Fruit fly (Drosophila melanogaster) whole organism, prepupa: ENCODE data around the gene y.

ENCODE experiments used
- CG10631 ChIP-seq: fragments of 200-800 bp; sonication (Bioruptor generic); optimal IDR thresholded peaks from 2 replicates; lab custom pipeline; 2016; ENCODE audit warnings: missing biosample characterization, missing genetic modification characterization
- CG10669 ChIP-seq: fragments of 200-800 bp; sonication (Bioruptor generic); optimal IDR thresholded peaks from 3 replicates; lab custom pipeline; 2018; ENCODE audit warnings: missing biosample characterization, mild to moderate bottlenecking, missing genetic modification characterization, moderate library complexity
- CG11294 ChIP-seq: fragments of 200-800 bp; sonication (Bioruptor generic); IDR thresholded peaks from 2 replicates; pipeline ENCODE4 v1.3.6; 2022; ENCODE audit warnings: missing biosample characterization, missing genetic modification characterization
- CG11762 ChIP-seq: fragments of 200-800 bp; sonication (Bioruptor generic); optimal IDR thresholded peaks from 3 replicates; lab custom pipeline; 2016; ENCODE audit warnings: missing biosample characterization, missing genetic modification characterization; ENCODE audit not compliant: insufficient read depth
- CG11902 ChIP-seq: fragments of 200-800 bp; sonication (Bioruptor generic); optimal IDR thresholded peaks from 3 replicates; lab custom pipeline; 2016; ENCODE audit warnings: missing biosample characterization, missing genetic modification characterization
- CG15336 ChIP-seq: fragments of 200-800 bp; sonication (Bioruptor generic); IDR thresholded peaks from 2 replicates; pipeline ENCODE4 v1.3.6; 2022; ENCODE audit warnings: missing biosample characterization, missing genetic modification characterization
- CG1621 ChIP-seq: fragments of 200-800 bp; sonication (Bioruptor generic); optimal IDR thresholded peaks from 3 replicates; lab custom pipeline; 2018; ENCODE audit warnings: missing biosample characterization, mild to moderate bottlenecking, missing genetic modification characterization
- CG16779 ChIP-seq: fragments of 200-800 bp; sonication (Bioruptor generic); optimal IDR thresholded peaks from 3 replicates; lab custom pipeline; 2017; ENCODE audit warnings: missing biosample characterization, mild to moderate bottlenecking, missing genetic modification characterization
- CG31627 ChIP-seq: fragments of 200-800 bp; sonication (Bioruptor generic); optimal IDR thresholded peaks from 3 replicates; lab custom pipeline; 2016; ENCODE audit warnings: missing biosample characterization, missing genetic modification characterization
- CG32006 ChIP-seq: fragments of 200-800 bp; sonication (Bioruptor generic); optimal IDR thresholded peaks from 3 replicates; lab custom pipeline; 2017; ENCODE audit warnings: missing biosample characterization, mild to moderate bottlenecking, missing genetic modification characterization
- CG3919 ChIP-seq: fragments of 200-800 bp; sonication (Bioruptor generic); optimal IDR thresholded peaks from 3 replicates; lab custom pipeline; 2016; ENCODE audit warnings: missing biosample characterization, missing genetic modification characterization
- CG4318 ChIP-seq: fragments of 200-800 bp; sonication (Bioruptor generic); optimal IDR thresholded peaks from 3 replicates; lab custom pipeline; 2017; ENCODE audit warnings: missing biosample characterization, mild to moderate bottlenecking, missing genetic modification characterization
- CG6163 ChIP-seq: fragments of 200-800 bp; sonication (Bioruptor generic); IDR thresholded peaks from 3 replicates; pipeline ENCODE4 v1.3.6; 2022; ENCODE audit warnings: missing biosample characterization, missing genetic modification characterization
- CG6276 ChIP-seq: fragments of 200-800 bp; sonication (Bioruptor generic); optimal IDR thresholded peaks from 2 replicates; lab custom pipeline; 2017; ENCODE audit warnings: missing biosample characterization, mild to moderate bottlenecking, missing genetic modification characterization
- CG6792 ChIP-seq: fragments of 200-800 bp; sonication (Bioruptor generic); optimal IDR thresholded peaks from 3 replicates; lab custom pipeline; 2016; ENCODE audit warnings: missing biosample characterization, missing genetic modification characterization
- CG6808 ChIP-seq: fragments of 200-800 bp; sonication (Bioruptor generic); optimal IDR thresholded peaks from 3 replicates; lab custom pipeline; 2017; ENCODE audit warnings: missing biosample characterization, missing genetic modification characterization, mild to moderate bottlenecking, moderate library complexity, missing genetic modification reagents
- CG6854 ChIP-seq: fragments of 200-800 bp; sonication (Bioruptor generic); optimal IDR thresholded peaks from 2 replicates; lab custom pipeline; 2017; ENCODE audit warnings: missing biosample characterization, mild to moderate bottlenecking, missing genetic modification characterization
- CG7368 ChIP-seq: fragments of 200-800 bp; sonication (Bioruptor generic); optimal IDR thresholded peaks from 3 replicates; lab custom pipeline; 2016; ENCODE audit warnings: missing biosample characterization, missing genetic modification characterization
- CG8119 ChIP-seq: fragments of 200-800 bp; sonication (Bioruptor generic); IDR thresholded peaks from 3 replicates; pipeline ENCODE4 v1.3.6; 2022; ENCODE audit warnings: missing biosample characterization, missing genetic modification characterization
- CG8319 ChIP-seq: fragments of 200-800 bp; sonication (Bioruptor generic); optimal IDR thresholded peaks from 3 replicates; lab custom pipeline; 2016; ENCODE audit warnings: missing biosample characterization, missing genetic modification characterization
- CG8632 ChIP-seq: fragments of 200-800 bp; sonication (Bioruptor generic); optimal IDR thresholded peaks from 3 replicates; lab custom pipeline; 2016; ENCODE audit warnings: missing biosample characterization, missing genetic modification characterization
- CG9139 ChIP-seq: fragments of 200-800 bp; sonication (Bioruptor generic); optimal IDR thresholded peaks from 3 replicates; lab custom pipeline; 2017; ENCODE audit warnings: missing biosample characterization, mild to moderate bottlenecking, missing genetic modification characterization
- Eip75B ChIP-seq: fragments of 200-800 bp; sonication (Bioruptor generic); optimal IDR thresholded peaks from 3 replicates; lab custom pipeline; 2016; ENCODE audit warnings: missing biosample characterization, missing genetic modification characterization
- Eip93F ChIP-seq: fragments of 200-800 bp; sonication (Bioruptor generic); optimal IDR thresholded peaks from 2 replicates; lab custom pipeline; 2016; ENCODE audit warnings: missing biosample characterization, mild to moderate bottlenecking, missing genetic modification characterization
- Ets96B ChIP-seq: fragments of 200-800 bp; optimal IDR thresholded peaks from 2 replicates; lab custom pipeline; 2019; ENCODE audit warnings: missing biosample characterization, mild to moderate bottlenecking, missing genetic modification characterization, moderate library complexity
- Gug ChIP-seq: fragments of 200-800 bp; sonication (Bioruptor generic); IDR thresholded peaks from 2 replicates; pipeline ENCODE4 v1.3.6; 2022; ENCODE audit warnings: missing biosample characterization, missing genetic modification characterization
- Hr38 ChIP-seq: sonication (Bioruptor generic); optimal IDR thresholded peaks from 2 replicates; lab custom pipeline; 2016; ENCODE audit warnings: missing biosample characterization, missing genetic modification characterization
- Hr39 ChIP-seq: fragments of 200-800 bp; sonication (Bioruptor generic); optimal IDR thresholded peaks from 2 replicates; lab custom pipeline; 2016; ENCODE audit warnings: missing biosample characterization, missing genetic modification characterization
- Hr4 ChIP-seq: fragments of 200-800 bp; sonication (Bioruptor generic); optimal IDR thresholded peaks from 3 replicates; lab custom pipeline; 2016; ENCODE audit warnings: missing biosample characterization, missing genetic modification characterization
- Lpt ChIP-seq: fragments of 200-800 bp; sonication (Bioruptor generic); optimal IDR thresholded peaks from 3 replicates; lab custom pipeline; 2016; ENCODE audit warnings: missing biosample characterization, missing genetic modification characterization
- Smox ChIP-seq: fragments of 200-800 bp; sonication (Bioruptor generic); optimal IDR thresholded peaks from 3 replicates; lab custom pipeline; 2016; ENCODE audit warnings: missing biosample characterization, missing genetic modification characterization
- Sox14 ChIP-seq: fragments of 200-800 bp; sonication (Bioruptor generic); optimal IDR thresholded peaks from 3 replicates; lab custom pipeline; 2016; ENCODE audit warnings: missing biosample characterization, missing genetic modification characterization
- Sox15 ChIP-seq: fragments of 200-800 bp; sonication (Bioruptor generic); optimal IDR thresholded peaks from 3 replicates; lab custom pipeline; 2016; ENCODE audit warnings: missing biosample characterization, missing genetic modification characterization
- achi ChIP-seq: fragments of 200-800 bp; sonication (Bioruptor generic); optimal IDR thresholded peaks from 3 replicates; lab custom pipeline; 2016; ENCODE audit warnings: missing biosample characterization, missing genetic modification characterization
- acj6 ChIP-seq: fragments of 200-800 bp; sonication (Bioruptor generic); optimal IDR thresholded peaks from 3 replicates; lab custom pipeline; 2016; ENCODE audit warnings: missing biosample characterization, missing genetic modification characterization
- cyc ChIP-seq: fragments of 200-800 bp; sonication (Bioruptor generic); optimal IDR thresholded peaks from 3 replicates; lab custom pipeline; 2016; ENCODE audit warnings: missing biosample characterization, missing genetic modification characterization
- dsx ChIP-seq: fragments of 200-800 bp; optimal IDR thresholded peaks from 3 replicates; lab custom pipeline; 2019; ENCODE audit warnings: missing biosample characterization, mild to moderate bottlenecking, missing genetic modification characterization, moderate library complexity; ENCODE audit not compliant: poor library complexity, severe bottlenecking
- eg ChIP-seq: fragments of 200-800 bp; sonication (Bioruptor generic); IDR thresholded peaks from 3 replicates; pipeline ENCODE4 v1.3.6; 2022; ENCODE audit warnings: missing biosample characterization, missing genetic modification characterization
- esn ChIP-seq: fragments of 200-800 bp; sonication (Bioruptor generic); optimal IDR thresholded peaks from 2 replicates; lab custom pipeline; 2016; ENCODE audit warnings: missing biosample characterization, mild to moderate bottlenecking, missing genetic modification characterization, moderate library complexity
- fd85E ChIP-seq: fragments of 200-800 bp; sonication (Bioruptor generic); optimal IDR thresholded peaks from 3 replicates; lab custom pipeline; 2016; ENCODE audit warnings: missing biosample characterization, missing genetic modification characterization
- net ChIP-seq: fragments of 200-800 bp; sonication (Bioruptor generic); optimal IDR thresholded peaks from 3 replicates; lab custom pipeline; 2016; ENCODE audit warnings: missing biosample characterization, missing genetic modification characterization
- pdm3 ChIP-seq: fragments of 200-800 bp; sonication (Bioruptor generic); optimal IDR thresholded peaks from 3 replicates; lab custom pipeline; 2016; ENCODE audit warnings: missing biosample characterization, missing genetic modification characterization
- salr ChIP-seq, 2 experiments: fragments of 200-800 bp; sonication (Bioruptor generic); optimal IDR thresholded peaks; 3 replicates each; lab custom pipeline; 2016 to 2018; ENCODE audit warnings: missing biosample characterization in 2 of 2, missing genetic modification characterization in 2 of 2, mild to moderate bottlenecking in 1 of 2
- ss ChIP-seq, 2 experiments: fragments of 200-800 bp; sonication (Bioruptor generic); optimal IDR thresholded peaks; 2 replicates in 1 of 2; 3 replicates in 1 of 2; lab custom pipeline; 2017 to 2018; ENCODE audit warnings: mild to moderate bottlenecking in 2 of 2, missing biosample characterization in 2 of 2, missing genetic modification characterization in 2 of 2, moderate library complexity in 1 of 2
- svp ChIP-seq: fragments of 200-800 bp; sonication (Bioruptor generic); peaks from one replicate; lab custom pipeline; 2016; ENCODE audit warnings: missing biosample characterization, missing genetic modification characterization
- topi ChIP-seq: fragments of 200-800 bp; sonication (Bioruptor generic); optimal IDR thresholded peaks from 3 replicates; lab custom pipeline; 2016; ENCODE audit warnings: missing biosample characterization, missing genetic modification characterization
- vri ChIP-seq: fragments of 200-800 bp; sonication (Bioruptor generic); optimal IDR thresholded peaks from 3 replicates; lab custom pipeline; 2016; ENCODE audit warnings: missing biosample characterization, mild to moderate bottlenecking, missing genetic modification characterization

y gene

DNA sequence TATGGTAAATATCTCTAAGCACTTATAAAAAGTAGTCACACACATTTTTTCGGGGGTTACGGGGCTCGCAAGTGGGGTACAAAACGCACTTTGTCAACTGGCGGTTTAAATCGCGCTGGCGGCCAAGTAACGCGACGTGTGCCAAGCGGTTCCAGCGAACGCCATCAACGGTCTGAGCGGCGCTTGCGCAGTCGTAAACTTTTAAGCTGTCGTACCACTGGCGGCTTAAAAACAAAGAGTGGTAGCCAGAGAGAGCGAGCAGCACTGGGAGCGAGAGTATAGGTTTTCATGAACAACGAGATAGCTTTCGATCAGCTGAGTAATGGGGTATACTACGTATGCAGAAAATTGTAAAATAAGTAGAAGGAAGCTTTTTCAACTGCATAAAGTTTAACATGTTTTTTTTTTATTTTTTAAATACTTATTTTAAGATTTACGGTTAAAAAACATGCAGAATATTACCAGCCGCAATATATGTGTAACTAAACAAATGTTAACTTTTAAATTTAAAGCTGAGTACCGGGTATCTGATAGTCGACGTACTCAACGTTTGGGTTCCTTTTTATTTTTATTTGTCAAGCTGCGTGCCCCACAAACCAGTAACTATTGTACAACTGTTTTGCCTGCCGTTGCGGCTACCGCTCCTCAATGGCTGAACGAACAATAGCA is 21.6 kb upstream of the y start (continued):
- TF ChIP-seq esn (GFP tag; lab: Kevin White, UChicago): no peak
- peak; percentile 42 for TF ChIP-seq CG4318
- TF ChIP-seq CG15336 (GFP tag; lab: Robert Waterston, UW): peak; percentile 80
- no peak for TF ChIP-seq CG6854 (GFP tag; lab: Kevin White, UChicago)
- peak; percentile 10 for TF ChIP-seq CG1621 (tag; lab: Kevin White, UChicago)
- TF ChIP-seq CG8119: peak; percentile 80
- TF ChIP-seq Ets96B (tag; lab: Kevin White, UChicago): peak; percentile 50
- TF ChIP-seq Gug (GFP tag; lab: Robert Waterston, UW): no peak
- peak; percentile 22 for TF ChIP-seq CG8319 (GFP tag; lab: Kevin White, UChicago)
- no peak for TF ChIP-seq CG11294
- TF ChIP-seq vri (GFP tag; lab: Kevin White, UChicago): no peak
- peak; percentile 37 for TF ChIP-seq CG7368
- TF ChIP-seq CG10669 (GFP tag; lab: Kevin White, UChicago): peak; percentile 52
- peak; percentile 74 for TF ChIP-seq CG32006 (GFP tag; lab: Kevin White, UChicago)
- TF ChIP-seq topi: no peak
- peak; percentile 65 for TF ChIP-seq Hr4 (GFP tag; lab: Kevin White, UChicago)
- TF ChIP-seq dsx (GFP tag; lab: Kevin White, UChicago): peak; percentile 34
- TF ChIP-seq Sox15: no peak
- peak; percentile 49 for TF ChIP-seq CG6808 (GFP tag; lab: Kevin White, UChicago)
- peak; percentile 2 for TF ChIP-seq Smox (GFP tag; lab: Kevin White, UChicago)
- TF ChIP-seq Sox14: no peak
- TF ChIP-seq CG8632 (GFP tag; lab: Kevin White, UChicago): peak; percentile 50
- no peak for TF ChIP-seq CG11902 (GFP tag; lab: Kevin White, UChicago)
- peak; percentile 62 for TF ChIP-seq achi (GFP tag; lab: Kevin White, UChicago)
- TF ChIP-seq CG6792: peak; percentile 44
- peak; percentile 58 for TF ChIP-seq net (GFP tag; lab: Kevin White, UChicago)
- TF ChIP-seq CG6276 (GFP tag; lab: Kevin White, UChicago): peak; percentile 68
- TF ChIP-seq ss (GFP tag; optimal IDR thresholded peaks at IDR 0.05; lab: Kevin White, UChicago): peak; percentile 48 to 70
- TF ChIP-seq CG10631 (GFP tag; lab: Kevin White, UChicago): peak; percentile 47
- TF ChIP-seq eg (GFP tag; lab: Robert Waterston, UW): no peak
- TF ChIP-seq CG16779: no peak
- peak; percentile 54 for TF ChIP-seq acj6 (GFP tag; lab: Kevin White, UChicago)

DNA sequence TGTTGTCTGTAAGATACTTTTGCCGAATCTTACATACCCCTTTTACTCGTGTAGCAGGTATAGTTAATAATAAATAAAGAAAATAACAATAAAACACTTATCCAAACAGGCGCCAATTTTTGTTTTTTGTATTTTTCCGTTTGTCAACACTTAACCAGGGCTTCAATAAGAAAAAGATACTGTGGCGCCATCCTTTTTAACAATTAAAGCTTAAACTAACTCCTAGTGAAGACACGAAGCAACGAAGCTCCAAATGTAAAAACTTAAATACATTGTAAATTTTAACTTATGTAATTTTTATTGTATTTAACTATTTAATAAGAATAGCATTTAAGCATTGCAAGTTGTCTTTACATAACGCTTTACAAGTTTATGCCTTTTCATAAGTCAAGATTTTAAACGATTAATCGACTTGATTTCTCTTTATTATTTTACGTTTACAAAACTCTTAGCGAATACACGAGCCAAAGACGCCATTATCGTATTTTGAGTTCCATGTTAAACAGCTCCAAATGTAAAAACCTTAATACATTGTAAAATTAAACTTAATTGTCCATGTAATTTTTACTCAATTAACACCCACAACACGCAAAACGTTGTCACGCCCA is 19.5 kb upstream of the y start:
- no peak for TF ChIP-seq Hr38 (GFP tag; lab: Kevin White, UChicago)
- peak; percentile 10 for TF ChIP-seq pdm3 (GFP tag; lab: Kevin White, UChicago)
- no peak for TF ChIP-seq eg (GFP tag; lab: Robert Waterston, UW)
- peak; percentile 9 for TF ChIP-seq dsx (GFP tag; lab: Kevin White, UChicago)
- TF ChIP-seq svp (GFP tag; lab: Kevin White, UChicago): peak; percentile 24

DNA sequence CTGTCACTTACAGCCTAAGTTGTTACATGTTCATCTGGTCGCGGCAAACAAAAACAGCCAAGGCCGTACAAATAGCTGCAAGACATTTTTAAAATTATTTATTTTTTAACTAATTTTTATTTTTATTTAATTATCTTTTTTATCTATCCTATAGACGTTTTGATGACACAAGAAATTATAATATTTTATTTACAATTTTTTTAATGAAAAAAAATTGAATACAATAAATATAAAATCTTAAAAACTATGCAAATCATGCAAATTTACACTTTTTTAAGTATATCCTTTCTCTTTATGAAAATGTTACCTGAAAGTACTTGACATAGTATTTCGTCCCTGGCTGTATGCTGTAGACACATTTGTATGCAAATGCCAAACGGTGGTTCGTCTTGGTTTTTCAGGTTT is 18.2 kb upstream of the y start:
- TF ChIP-seq Gug (GFP tag; lab: Robert Waterston, UW) (no peak), CG11294 (no peak), CG8632 (GFP tag; lab: Kevin White, UChicago) (peak; percentile 68), CG11762 (GFP tag; lab: Kevin White, UChicago) (peak; percentile 52), Lpt (GFP tag; lab: Kevin White, UChicago) (peak; percentile 39), achi (GFP tag; lab: Kevin White, UChicago) (peak; percentile 66), CG3919 (GFP tag; lab: Kevin White, UChicago) (peak; percentile 49), Eip93F (GFP tag; lab: Kevin White, UChicago) (no peak), salr (GFP tag; optimal IDR thresholded peaks at IDR 0.05; lab: Kevin White, UChicago) (peak in 1 of 2 experiments; percentile 71), Hr39 (GFP tag; lab: Kevin White, UChicago) (no peak), cyc (GFP tag; lab: Kevin White, UChicago) (no peak), net (GFP tag; lab: Kevin White, UChicago) (peak; percentile 32), Eip75B (GFP tag; lab: Kevin White, UChicago) (no peak), CG31627 (GFP tag; lab: Kevin White, UChicago) (no peak), dsx (GFP tag; lab: Kevin White, UChicago) (peak; percentile 64), CG9139 (peak; percentile 42), CG6163 (GFP tag; lab: Robert Waterston, UW) (no peak), CG6854 (GFP tag; lab: Kevin White, UChicago) (no peak), fd85E (GFP tag; lab: Kevin White, UChicago) (no peak), CG10631 (GFP tag; lab: Kevin White, UChicago) (peak; percentile 66)
